Worm (Caenorhabditis elegans) whole organism, young adult: ENCODE results near the gene str-168.

Source experiments
- B0035.1 ChIP-seq: sonication (generic microtip); optimal IDR thresholded peaks from 2 replicates; lab custom pipeline; 2016; ENCODE audit warnings: missing genetic modification characterization, mild to moderate bottlenecking, missing compliant biosample characterization, missing genotype, missing genetic modification reagents
- B0336.3 ChIP-seq: fragments of 200-800 bp; sonication (Bioruptor generic); IDR thresholded peaks from 2 replicates; pipeline ENCODE4 v1.3.6; 2022; ENCODE audit warnings: missing genetic modification characterization, missing compliant biosample characterization
- C06A6.2 ChIP-seq: fragments of 200-800 bp; sonication (Bioruptor generic); conservative IDR thresholded peaks from 2 replicates; pipeline ENCODE4 v1.3.6; 2022; ENCODE audit warnings: missing genetic modification characterization, missing compliant biosample characterization
- F33H1.4 ChIP-seq: fragments of 200-800 bp; sonication (Bioruptor generic); IDR thresholded peaks from 2 replicates; pipeline ENCODE4 v1.3.6; 2022; ENCODE audit warnings: missing genetic modification reagents, missing genetic modification characterization, missing compliant biosample characterization
- F52B5.7 ChIP-seq: sonication (generic microtip); optimal IDR thresholded peaks from 2 replicates; lab custom pipeline; 2016; ENCODE audit warnings: mild to moderate bottlenecking, missing genetic modification characterization, missing compliant biosample characterization
- F57A8.1 ChIP-seq: fragments of 200-800 bp; sonication (Bioruptor generic); optimal IDR thresholded peaks from 2 replicates; lab custom pipeline; 2018; ENCODE audit warnings: mild to moderate bottlenecking, missing genetic modification characterization, moderate library complexity, missing compliant biosample characterization
- Y53G8AR.9 ChIP-seq: fragments of 200-800 bp; sonication (Bioruptor generic); conservative IDR thresholded peaks from 2 replicates; pipeline ENCODE4 v1.3.6; 2022; ENCODE audit warnings: missing genetic modification reagents, missing genetic modification characterization, missing compliant biosample characterization
- ZK185.1 ChIP-seq: sonication (generic microtip); optimal IDR thresholded peaks from 2 replicates; lab custom pipeline; 2016; ENCODE audit warnings: mild to moderate bottlenecking, missing genetic modification characterization, missing compliant biosample characterization; ENCODE audit not compliant: poor library complexity, severe bottlenecking
- aptf-2 ChIP-seq: fragments of 200-800 bp; sonication (Bioruptor generic); conservative IDR thresholded peaks from 2 replicates; pipeline ENCODE4 v1.3.6; 2022; ENCODE audit warnings: missing genetic modification reagents, missing genetic modification characterization, missing compliant biosample characterization
- bed-2 ChIP-seq: fragments of 200-800 bp; sonication (Bioruptor generic); IDR thresholded peaks from 2 replicates; pipeline ENCODE4 v1.3.6; 2022; ENCODE audit warnings: missing genetic modification reagents, missing genetic modification characterization, missing compliant biosample characterization
- cebp-1 ChIP-seq, 2 experiments: fragments of 200-800 bp in 1 of 2; sonication (Bioruptor generic) in 1 of 2; sonication (generic microtip) in 1 of 2; IDR thresholded peaks in 1 of 2; optimal IDR thresholded peaks in 1 of 2; 2 replicates each; pipeline versions ENCODE4 v1.3.6 to Lab custom; 2017 to 2022; ENCODE audit warnings: missing compliant biosample characterization in 2 of 2, missing genetic modification characterization in 2 of 2, mild to moderate bottlenecking in 1 of 2, missing genetic modification reagents in 1 of 2, moderate library complexity in 1 of 2
- ceh-100 ChIP-seq: fragments of 200-800 bp; sonication (Bioruptor generic); IDR thresholded peaks from 2 replicates; pipeline ENCODE4 v1.3.6; 2022; ENCODE audit warnings: missing genetic modification reagents, missing genetic modification characterization, missing compliant biosample characterization
- ceh-40 ChIP-seq: fragments of 200-800 bp; sonication (Bioruptor generic); IDR thresholded peaks from 2 replicates; pipeline ENCODE4 v1.3.6; 2022; ENCODE audit warnings: missing genetic modification characterization, missing compliant biosample characterization
- ceh-58 ChIP-seq: fragments of 200-800 bp; sonication (Bioruptor generic); IDR thresholded peaks from 2 replicates; pipeline ENCODE4 v1.3.6; 2022; ENCODE audit warnings: missing genetic modification characterization, missing compliant biosample characterization
- dpl-1 ChIP-seq: fragments of 150-350 bp; optimal IDR thresholded peaks from 2 replicates; lab custom pipeline; 2014; ENCODE audit warnings: missing biosample characterization, missing genetic modification reagents, missing genetic modification characterization
- egrh-3 ChIP-seq: fragments of 200-800 bp; sonication (Bioruptor generic); IDR thresholded peaks from 2 replicates; pipeline ENCODE4 v1.3.6; 2022; ENCODE audit warnings: missing genetic modification reagents, missing genetic modification characterization, missing compliant biosample characterization
- ets-4 ChIP-seq: fragments of 200-800 bp; sonication (Bioruptor generic); optimal IDR thresholded peaks from 2 replicates; lab custom pipeline; 2018; ENCODE audit warnings: mild to moderate bottlenecking, missing genetic modification characterization, missing compliant biosample characterization
- gei-17 ChIP-seq: fragments of 200-800 bp; sonication (Bioruptor generic); optimal IDR thresholded peaks from 2 replicates; lab custom pipeline; 2018; ENCODE audit warnings: mild to moderate bottlenecking, missing genetic modification characterization, missing compliant biosample characterization
- him-1 ChIP-seq: sonication (generic microtip); optimal IDR thresholded peaks from 2 replicates; lab custom pipeline; 2016; ENCODE audit warnings: missing genotype, missing genetic modification reagents, missing genetic modification characterization, missing compliant biosample characterization
- hlh-26 ChIP-seq: fragments of 200-800 bp; sonication (Bioruptor generic); conservative IDR thresholded peaks from 2 replicates; pipeline ENCODE4 v1.3.6; 2022; ENCODE audit warnings: missing genetic modification reagents, missing genetic modification characterization, missing compliant biosample characterization
- hmg-1.2 ChIP-seq: fragments of 200-800 bp; sonication (Bioruptor generic); IDR thresholded peaks from 2 replicates; pipeline ENCODE4 v1.3.6; 2022; ENCODE audit warnings: missing genetic modification reagents, missing genetic modification characterization, missing compliant biosample characterization
- hmg-20 ChIP-seq: fragments of 200-800 bp; sonication (Bioruptor generic); IDR thresholded peaks from 2 replicates; pipeline ENCODE4 v1.3.6; 2022; ENCODE audit warnings: missing genetic modification reagents, missing genetic modification characterization, missing compliant biosample characterization
- hrde-1 ChIP-seq: sonication (generic microtip); optimal IDR thresholded peaks from 2 replicates; lab custom pipeline; 2016; ENCODE audit warnings: missing genetic modification characterization, mild to moderate bottlenecking, missing compliant biosample characterization, moderate library complexity, missing genotype, missing genetic modification reagents, borderline replicate concordance
- hsf-1 ChIP-seq: fragments of 200-800 bp; sonication (Bioruptor generic); IDR thresholded peaks from 2 replicates; pipeline ENCODE4 v1.3.6; 2022; ENCODE audit warnings: missing genetic modification reagents, missing genetic modification characterization, missing compliant biosample characterization
- let-607 ChIP-seq, 2 experiments: fragments of 200-800 bp in 1 of 2; sonication (Bioruptor generic) in 1 of 2; sonication (generic microtip) in 1 of 2; optimal IDR thresholded peaks; 2 replicates each; lab custom pipeline; 2016 to 2018; ENCODE audit warnings: mild to moderate bottlenecking in 2 of 2, missing compliant biosample characterization in 2 of 2, missing genetic modification characterization in 2 of 2, moderate library complexity in 2 of 2, missing genotype in 1 of 2
- lin-26 ChIP-seq: fragments of 200-800 bp; sonication (Bioruptor generic); IDR thresholded peaks from 2 replicates; pipeline ENCODE4 v1.3.6; 2022; ENCODE audit warnings: missing genetic modification reagents, missing genetic modification characterization, missing compliant biosample characterization
- lin-54 ChIP-seq: fragments of 200-800 bp; sonication (Bioruptor generic); optimal IDR thresholded peaks from 2 replicates; lab custom pipeline; 2018; ENCODE audit warnings: mild to moderate bottlenecking, missing genetic modification characterization, missing compliant biosample characterization
- lir-1 ChIP-seq: fragments of 200-800 bp; sonication (Bioruptor generic); conservative IDR thresholded peaks from 2 replicates; pipeline ENCODE4 v1.3.6; 2022; ENCODE audit warnings: missing genetic modification reagents, missing genetic modification characterization, missing compliant biosample characterization
- lsl-1 ChIP-seq: fragments of 200-800 bp; sonication (Bioruptor generic); optimal IDR thresholded peaks from 2 replicates; lab custom pipeline; 2018; ENCODE audit warnings: mild to moderate bottlenecking, missing genetic modification characterization, moderate library complexity, missing compliant biosample characterization
- madf-3 ChIP-seq: fragments of 200-800 bp; sonication (Bioruptor generic); IDR thresholded peaks from 2 replicates; pipeline ENCODE4 v1.3.6; 2022; ENCODE audit warnings: missing genetic modification reagents, missing genetic modification characterization, missing compliant biosample characterization
- nhr-27 ChIP-seq: fragments of 200-800 bp; sonication (Bioruptor generic); optimal IDR thresholded peaks from 2 replicates; lab custom pipeline; 2018; ENCODE audit warnings: mild to moderate bottlenecking, missing genetic modification characterization, moderate library complexity, missing compliant biosample characterization
- rcor-1 ChIP-seq: fragments of 200-800 bp; sonication (Bioruptor generic); IDR thresholded peaks from 2 replicates; pipeline ENCODE4 v1.3.6; 2022; ENCODE audit warnings: missing genetic modification reagents, missing genetic modification characterization, missing compliant biosample characterization
- snpc-1.3 ChIP-seq: sonication (generic microtip); optimal IDR thresholded peaks from 2 replicates; lab custom pipeline; 2017; ENCODE audit warnings: missing genetic modification characterization, mild to moderate bottlenecking, missing compliant biosample characterization, antibody characterized with exemption, moderate library complexity, missing genotype, missing genetic modification reagents; ENCODE audit not compliant: insufficient read depth
- ztf-22 ChIP-seq: fragments of 200-800 bp; sonication (Bioruptor generic); optimal IDR thresholded peaks from 2 replicates; lab custom pipeline; 2018; ENCODE audit warnings: mild to moderate bottlenecking, missing genetic modification characterization, moderate library complexity, missing compliant biosample characterization
- ztf-3 ChIP-seq: fragments of 200-800 bp; sonication (Bioruptor generic); optimal IDR thresholded peaks from 2 replicates; lab custom pipeline; 2018; ENCODE audit warnings: mild to moderate bottlenecking, missing genetic modification characterization, missing compliant biosample characterization

The str-168 gene

ce11 chrIV:4915689-4916088 lies 23.1 kb upstream of the str-168 start, which contains the start of gene str-155:
Gene str-155, plus strand, starts transcription at chrIV:4915989.
- TF ChIP-seq ceh-58 (GFP tag; lab: Robert Waterston, UW), result no peak
- TF ChIP-seq F52B5.7 (tag; lab: Kevin White, UChicago), result no peak
- TF ChIP-seq F33H1.4 (GFP tag; lab: Robert Waterston, UW), result no peak
- no peak for TF ChIP-seq gei-17 (GFP tag; lab: Kevin White, UChicago)
- no peak for TF ChIP-seq B0035.1
- no peak for TF ChIP-seq C06A6.2
- TF ChIP-seq hrde-1 (tag; lab: Kevin White, UChicago), result no peak
- no peak for TF ChIP-seq rcor-1 (GFP tag; lab: Robert Waterston, UW)
- TF ChIP-seq hmg-1.2 (GFP tag; lab: Robert Waterston, UW), result no peak
- TF ChIP-seq F57A8.1 (GFP tag; lab: Kevin White, UChicago), result no peak
- no peak for TF ChIP-seq nhr-27 (tag; lab: Kevin White, UChicago)
- no peak for TF ChIP-seq let-607 (tag; optimal IDR thresholded peaks at IDR 0.05; lab: Kevin White, UChicago)
- no peak for TF ChIP-seq hlh-26 (GFP tag; lab: Robert Waterston, UW)
- TF ChIP-seq lin-54 (GFP tag; lab: Kevin White, UChicago), result no peak
- no peak for TF ChIP-seq ztf-22 (GFP tag; lab: Kevin White, UChicago)
- no peak for TF ChIP-seq Y53G8AR.9 (GFP tag; lab: Robert Waterston, UW)
- TF ChIP-seq B0336.3 (GFP tag; lab: Robert Waterston, UW), result no peak
- TF ChIP-seq ztf-3, result no peak
- no peak for TF ChIP-seq lir-1 (GFP tag; lab: Robert Waterston, UW)
- no peak for TF ChIP-seq lin-26 (GFP tag; lab: Robert Waterston, UW)

ce11 chrIV:4917774-4918173 lies 21.0 kb upstream of the str-168 start, which contains the start of gene str-158:
Gene str-158, plus strand, starts transcription at chrIV:4918074.
- TF ChIP-seq bed-2 (GFP tag; lab: Robert Waterston, UW) (no peak), hmg-20 (GFP tag; lab: Robert Waterston, UW) (no peak), ZK185.1 (tag; lab: Kevin White, UChicago) (no peak), lin-26 (GFP tag; lab: Robert Waterston, UW) (no peak), let-607 (tag; optimal IDR thresholded peaks at IDR 0.05; lab: Kevin White, UChicago) (no peak), cebp-1 (GFP tag; IDR thresholded peaks at IDR 0.05; lab: Robert Waterston, UW) (no peak), cebp-1 (tag; optimal IDR thresholded peaks at IDR 0.05; lab: Kevin White, UChicago) (no peak), snpc-1.3 (tag; lab: Kevin White, UChicago) (no peak), ceh-100 (no peak), him-1 (tag; lab: Kevin White, UChicago) (no peak), aptf-2 (GFP tag; lab: Robert Waterston, UW) (no peak), madf-3 (no peak), hsf-1 (GFP tag; lab: Robert Waterston, UW) (no peak), ets-4 (GFP tag; lab: Kevin White, UChicago) (no peak), lsl-1 (GFP tag; lab: Kevin White, UChicago) (no peak), egrh-3 (GFP tag; lab: Robert Waterston, UW) (no peak), dpl-1 (GFP tag; lab: Kevin White, UChicago) (no peak)

ce11 chrIV:4920595-4920994 lies 18.2 kb upstream of the str-168 start:
- peak; percentile 85; the same call in 1 of the 2 replicates for TF ChIP-seq ceh-40 (GFP tag; lab: Robert Waterston, UW)
- peak; percentile 97 for TF ChIP-seq hsf-1 (GFP tag; lab: Robert Waterston, UW)
- TF ChIP-seq, all 124 proteins: peak for 2; not testable (repeated sequence) for 122
